Worm (Caenorhabditis elegans) whole organism, L4 larva: ENCODE measurements around the gene yju-2.

Source experiments
- F44E2.7 ChIP-seq: fragments of 200-800 bp; sonication (Bioruptor generic); IDR thresholded peaks from 2 replicates; pipeline ENCODE4 v2.1.2; 2022; ENCODE audit warnings: missing genetic modification characterization, missing compliant biosample characterization
- F49E8.2 ChIP-seq: sonication (generic microtip); optimal IDR thresholded peaks from 2 replicates; lab custom pipeline; 2016; ENCODE audit warnings: missing compliant biosample characterization, mild to moderate bottlenecking, missing genetic modification characterization, borderline replicate concordance
- T20F7.1 ChIP-seq: fragments of 200-800 bp; sonication (Bioruptor generic); optimal IDR thresholded peaks from 2 replicates; lab custom pipeline; 2018; ENCODE audit warnings: mild to moderate bottlenecking, missing genetic modification characterization, missing compliant biosample characterization
- Y105C5A.15 ChIP-seq: fragments of 200-800 bp; sonication (Bioruptor generic); IDR thresholded peaks from 2 replicates; pipeline ENCODE4 v1.3.6; 2022; ENCODE audit warnings: missing genetic modification characterization, missing compliant biosample characterization
- Y48G9A.11 ChIP-seq: fragments of 200-800 bp; sonication (Bioruptor generic); IDR thresholded peaks from 2 replicates; pipeline ENCODE4 v1.3.6; 2022; ENCODE audit warnings: missing genetic modification reagents, missing genetic modification characterization, missing compliant biosample characterization
- Y5F2A.4 ChIP-seq: fragments of 200-800 bp; sonication (Bioruptor generic); optimal IDR thresholded peaks from 2 replicates; lab custom pipeline; 2018; ENCODE audit warnings: mild to moderate bottlenecking, missing genetic modification characterization, missing compliant biosample characterization
- Y75B8A.6 ChIP-seq: fragments of 200-800 bp; sonication (Bioruptor generic); IDR thresholded peaks from 2 replicates; pipeline ENCODE4 v1.3.6; 2022; ENCODE audit warnings: missing genetic modification reagents, missing genetic modification characterization, missing compliant biosample characterization
- aha-1 ChIP-seq: fragments of 150-350 bp; peaks from one replicate; lab custom pipeline; 2014; ENCODE audit warnings: missing biosample characterization, missing genetic modification characterization
- arid-1 ChIP-seq: fragments of 200-800 bp; sonication (Bioruptor generic); conservative IDR thresholded peaks from 2 replicates; pipeline ENCODE4 v1.3.6; 2022; ENCODE audit warnings: missing genetic modification reagents, missing genetic modification characterization, missing compliant biosample characterization
- ceh-20 ChIP-seq: fragments of 200-800 bp; sonication (Bioruptor generic); IDR thresholded peaks from 2 replicates; pipeline ENCODE4 v1.3.6; 2022; ENCODE audit warnings: missing genetic modification reagents, missing genetic modification characterization, missing compliant biosample characterization
- ceh-28 ChIP-seq: fragments of 150-350 bp; optimal IDR thresholded peaks from 2 replicates; lab custom pipeline; 2014; ENCODE audit warnings: missing biosample characterization, missing genetic modification reagents, missing genetic modification characterization
- ceh-82 ChIP-seq: sonication (generic microtip); optimal IDR thresholded peaks from 2 replicates; lab custom pipeline; 2017; ENCODE audit warnings: missing biosample characterization, missing genetic modification characterization
- cey-2 ChIP-seq: sonication (generic microtip); optimal IDR thresholded peaks from 3 replicates; lab custom pipeline; 2017; ENCODE audit warnings: missing genetic modification characterization, mild to moderate bottlenecking, missing compliant biosample characterization, antibody characterized with exemption, borderline replicate concordance; ENCODE audit not compliant: insufficient read depth
- ctbp-1 ChIP-seq: fragments of 200-800 bp; sonication (Bioruptor generic); IDR thresholded peaks from 2 replicates; pipeline ENCODE4 v1.3.6; 2022; ENCODE audit warnings: missing genetic modification reagents, missing genetic modification characterization, missing compliant biosample characterization
- daf-12 ChIP-seq: fragments of 150-350 bp; optimal IDR thresholded peaks from 2 replicates; lab custom pipeline; 2014; ENCODE audit warnings: missing biosample characterization, missing genetic modification reagents, missing genetic modification characterization
- dmd-6 ChIP-seq: fragments of 200-800 bp; sonication (Bioruptor generic); IDR thresholded peaks from 2 replicates; pipeline ENCODE4 v1.3.6; 2022; ENCODE audit warnings: missing genetic modification reagents, missing genetic modification characterization, missing compliant biosample characterization
- dmd-8 ChIP-seq: fragments of 200-800 bp; sonication (Bioruptor generic); IDR thresholded peaks from 2 replicates; pipeline ENCODE4 v1.3.6; 2022; ENCODE audit warnings: missing genetic modification characterization, missing compliant biosample characterization
- duxl-1 ChIP-seq: sonication (generic microtip); optimal IDR thresholded peaks from 2 replicates; lab custom pipeline; 2016; ENCODE audit warnings: mild to moderate bottlenecking, missing genetic modification characterization, moderate library complexity, missing compliant biosample characterization; ENCODE audit not compliant: poor library complexity
- egl-43 ChIP-seq: fragments of 200-800 bp; sonication (Bioruptor generic); IDR thresholded peaks from 2 replicates; pipeline ENCODE4 v1.3.6; 2022; ENCODE audit warnings: missing genetic modification reagents, missing genetic modification characterization, missing compliant biosample characterization
- fkh-10 ChIP-seq: fragments of 150-350 bp; optimal IDR thresholded peaks from 2 replicates; lab custom pipeline; 2014; ENCODE audit warnings: missing biosample characterization, missing genetic modification reagents, missing genetic modification characterization
- hmg-1.1 ChIP-seq: fragments of 200-800 bp; sonication (Bioruptor generic); IDR thresholded peaks from 2 replicates; pipeline ENCODE4 v1.3.6; 2022; ENCODE audit warnings: missing genetic modification reagents, missing genetic modification characterization, missing compliant biosample characterization
- lin-15B ChIP-seq: fragments of 150-350 bp; sonication (generic microtip); optimal IDR thresholded peaks from 3 replicates; lab custom pipeline; 2014; ENCODE audit warnings: missing biosample characterization, missing genetic modification characterization
- lin-29 ChIP-seq: fragments of 200-800 bp; sonication (Bioruptor generic); IDR thresholded peaks from 2 replicates; pipeline ENCODE4 v1.3.6; 2022; ENCODE audit warnings: missing genetic modification reagents, missing genetic modification characterization, missing compliant biosample characterization
- lin-38 ChIP-seq: fragments of 200-800 bp; sonication (Bioruptor generic); IDR thresholded peaks from 2 replicates; pipeline ENCODE4 v1.3.6; 2022; ENCODE audit warnings: missing genetic modification reagents, missing genetic modification characterization, missing compliant biosample characterization
- lir-3 ChIP-seq: sonication (generic microtip); optimal IDR thresholded peaks from 2 replicates; lab custom pipeline; 2016; ENCODE audit warnings: mild to moderate bottlenecking, missing genetic modification characterization, missing compliant biosample characterization
- lsy-2 ChIP-seq, 2 experiments: fragments of 150-350 bp in 1 of 2; sonication (generic microtip) in 1 of 2; optimal IDR thresholded peaks; 2 replicates each; lab custom pipeline; 2014 to 2017; ENCODE audit warnings: missing biosample characterization in 2 of 2, missing genetic modification characterization in 2 of 2
- madf-5 ChIP-seq, 2 experiments: fragments of 200-800 bp; sonication (Bioruptor generic); IDR thresholded peaks; 2 replicates each; pipeline ENCODE4 v1.3.6; 2022; ENCODE audit warnings: missing compliant biosample characterization in 2 of 2, missing genetic modification characterization in 2 of 2
- mdt-29 ChIP-seq: fragments of 200-800 bp; sonication (Bioruptor generic); IDR thresholded peaks from 2 replicates; pipeline ENCODE4 v1.3.6; 2022; ENCODE audit warnings: missing genetic modification reagents, missing genetic modification characterization, missing compliant biosample characterization
- mxl-3 ChIP-seq: fragments of 200-800 bp; sonication (Bioruptor generic); optimal IDR thresholded peaks from 2 replicates; lab custom pipeline; 2018; ENCODE audit warnings: mild to moderate bottlenecking, missing genetic modification characterization, missing compliant biosample characterization
- nhr-10 ChIP-seq: fragments of 150-350 bp; optimal IDR thresholded peaks from 2 replicates; lab custom pipeline; 2014; ENCODE audit warnings: missing biosample characterization, missing genetic modification characterization
- nhr-102 ChIP-seq: sonication (generic microtip); optimal IDR thresholded peaks from 2 replicates; lab custom pipeline; 2016; ENCODE audit warnings: mild to moderate bottlenecking, missing genetic modification characterization, moderate library complexity, missing compliant biosample characterization
- nhr-11 ChIP-seq: fragments of 150-350 bp; optimal IDR thresholded peaks from 2 replicates; lab custom pipeline; 2014; ENCODE audit warnings: missing biosample characterization, missing genetic modification characterization
- nhr-237 ChIP-seq: sonication (generic microtip); optimal IDR thresholded peaks from 2 replicates; lab custom pipeline; 2017; ENCODE audit warnings: missing biosample characterization, missing genetic modification characterization
- nhr-28 ChIP-seq: fragments of 150-350 bp; optimal IDR thresholded peaks from 2 replicates; lab custom pipeline; 2014; ENCODE audit warnings: missing biosample characterization, missing genetic modification characterization
- nhr-41 ChIP-seq: fragments of 200-800 bp; sonication (Bioruptor generic); IDR thresholded peaks from 2 replicates; pipeline ENCODE4 v1.3.6; 2022; ENCODE audit warnings: missing genetic modification reagents, missing genetic modification characterization, missing compliant biosample characterization
- nhr-48 ChIP-seq: sonication (generic microtip); optimal IDR thresholded peaks from 2 replicates; lab custom pipeline; 2016; ENCODE audit warnings: mild to moderate bottlenecking, missing genetic modification characterization, missing compliant biosample characterization
- pha-4 ChIP-seq, 2 experiments: fragments of 150-350 bp in 1 of 2; fragments of 200-800 bp in 1 of 2; sonication (Bioruptor generic) in 1 of 2; IDR thresholded peaks in 1 of 2; optimal IDR thresholded peaks in 1 of 2; 2 replicates each; pipeline versions ENCODE4 v1.3.6 to Lab custom; 2014 to 2022; ENCODE audit warnings: missing genetic modification characterization in 2 of 2, missing genetic modification reagents in 2 of 2, missing biosample characterization in 1 of 2, missing compliant biosample characterization in 1 of 2
- saeg-2 ChIP-seq: fragments of 200-800 bp; sonication (Bioruptor generic); IDR thresholded peaks from 2 replicates; pipeline ENCODE4 v1.3.6; 2022; ENCODE audit warnings: missing genetic modification reagents, missing genetic modification characterization, missing compliant biosample characterization
- snpc-4 ChIP-seq: fragments of 150-350 bp; optimal IDR thresholded peaks from 2 replicates; lab custom pipeline; 2014; ENCODE audit warnings: missing biosample characterization, missing genetic modification characterization
- spr-1 ChIP-seq: sonication (generic microtip); optimal IDR thresholded peaks from 2 replicates; lab custom pipeline; 2016; ENCODE audit warnings: mild to moderate bottlenecking, missing genetic modification characterization, missing compliant biosample characterization
- spr-3 ChIP-seq: fragments of 200-800 bp; sonication (Bioruptor generic); optimal IDR thresholded peaks from 2 replicates; lab custom pipeline; 2018; ENCODE audit warnings: mild to moderate bottlenecking, missing genetic modification characterization, missing compliant biosample characterization
- tra-1 ChIP-seq: fragments of 200-800 bp; sonication (Bioruptor generic); IDR thresholded peaks from 2 replicates; pipeline ENCODE4 v1.3.6; 2022; ENCODE audit warnings: missing genetic modification reagents, missing genetic modification characterization, missing compliant biosample characterization
- unc-130 ChIP-seq: sonication (generic microtip); optimal IDR thresholded peaks from 2 replicates; lab custom pipeline; 2016; ENCODE audit warnings: missing genetic modification reagents, missing genetic modification characterization, missing compliant biosample characterization
- unc-39 ChIP-seq: sonication (generic microtip); optimal IDR thresholded peaks from 2 replicates; lab custom pipeline; 2017; ENCODE audit warnings: missing biosample characterization, missing genetic modification characterization
- unc-62 ChIP-seq, 3 experiments: fragments of 150-350 bp in 1 of 3; sonication (generic microtip); optimal IDR thresholded peaks in 2 of 3; peaks in 1 of 3; 1 replicate in 1 of 3; 2 replicates in 2 of 3; lab custom pipeline; 2014 to 2017; ENCODE audit warnings: missing biosample characterization in 3 of 3, missing genetic modification characterization in 3 of 3, missing genetic modification reagents in 3 of 3, missing genotype in 1 of 3
- zfp-2 ChIP-seq: sonication (generic microtip); optimal IDR thresholded peaks from 2 replicates; lab custom pipeline; 2016; ENCODE audit warnings: mild to moderate bottlenecking, missing genetic modification characterization, missing compliant biosample characterization
- zfp-3 ChIP-seq: fragments of 200-800 bp; sonication (Bioruptor generic); conservative IDR thresholded peaks from 2 replicates; pipeline ENCODE4 v1.3.6; 2022; ENCODE audit warnings: missing genetic modification reagents, missing genetic modification characterization, missing compliant biosample characterization
- zip-11 ChIP-seq: fragments of 200-800 bp; sonication (Bioruptor generic); IDR thresholded peaks from 2 replicates; pipeline ENCODE4 v1.3.6; 2022; ENCODE audit warnings: missing genetic modification characterization, missing compliant biosample characterization
- zip-2 ChIP-seq: fragments of 150-350 bp; optimal IDR thresholded peaks from 2 replicates; lab custom pipeline; 2014; ENCODE audit warnings: missing biosample characterization, missing genetic modification characterization
- ztf-7 ChIP-seq: fragments of 150-350 bp; optimal IDR thresholded peaks from 2 replicates; lab custom pipeline; 2014; ENCODE audit warnings: missing biosample characterization, missing genetic modification characterization

yju-2 gene

ce11 chrIII:7141285-7141715 is 42.8 kb upstream of the yju-2 start (continued):
- TF ChIP-seq Y75B8A.6 (GFP tag; lab: Robert Waterston, UW) (peak; percentile 69; the same call in 1 of the 2 replicates), madf-5 (GFP tag; IDR thresholded peaks at IDR 0.05; lab: Robert Waterston, UW) (no peak), nhr-41 (GFP tag; lab: Robert Waterston, UW) (no peak), zfp-2 (tag; lab: Kevin White, UChicago) (no peak), daf-12 (tag; lab: Kevin White, UChicago) (no peak), cey-2 (tag; lab: Kevin White, UChicago) (no peak), zfp-3 (peak; percentile 59; the same call in 1 of the 2 replicates), ctbp-1 (GFP tag; lab: Robert Waterston, UW) (no peak), pha-4 (GFP tag; IDR thresholded peaks at IDR 0.05; lab: Robert Waterston, UW) (peak; percentile 63; the same call in 1 of the 2 replicates), pha-4 (tag; optimal IDR thresholded peaks at IDR 0.05; lab: Kevin White, UChicago) (no peak), aha-1 (tag; lab: Kevin White, UChicago) (peak; percentile 65), spr-3 (GFP tag; lab: Kevin White, UChicago) (peak; percentile 52), arid-1 (GFP tag; lab: Robert Waterston, UW) (peak; percentile 70), duxl-1 (peak; percentile 82), nhr-10 (peak; percentile 66), F49E8.2 (tag; lab: Kevin White, UChicago) (peak; percentile 89), zip-11 (no peak), hmg-1.1 (GFP tag; lab: Robert Waterston, UW) (peak; percentile 27; the same call in 1 of the 2 replicates), spr-1 (tag; lab: Kevin White, UChicago) (peak; percentile 67), Y5F2A.4 (GFP tag; lab: Kevin White, UChicago) (peak; percentile 61), unc-62 (GFP tag; optimal IDR thresholded peaks at IDR 0.05 in 1 of 2; lab: Kevin White, UChicago) (peak in 1 of 2 experiments; percentile 59), unc-62 (tag; optimal IDR thresholded peaks at IDR 0.05; lab: Kevin White, UChicago) (no peak), fkh-10 (GFP tag; lab: Kevin White, UChicago) (no peak), unc-130 (peak; percentile 24), lin-38 (GFP tag; lab: Robert Waterston, UW) (peak; percentile 68), nhr-11 (tag; lab: Kevin White, UChicago) (no peak), nhr-102 (tag; lab: Kevin White, UChicago) (peak; percentile 81), ceh-28 (tag; lab: Kevin White, UChicago) (no peak), Y105C5A.15 (GFP tag; lab: Robert Waterston, UW) (0 out of 2 replicates have a peak, but pooled peaks have one; percentile 59), saeg-2 (GFP tag; lab: Robert Waterston, UW) (no peak), mdt-29 (GFP tag; lab: Robert Waterston, UW) (peak; percentile 84; the same call in 1 of the 2 replicates), egl-43 (GFP tag; lab: Robert Waterston, UW) (peak; percentile 54), lsy-2 (tag; optimal IDR thresholded peaks at IDR 0.05; lab: Kevin White, UChicago) (peak in 1 of 2 experiments; percentile 71), lin-29 (GFP tag; lab: Robert Waterston, UW) (no peak), tra-1 (no peak), nhr-48 (tag; lab: Kevin White, UChicago) (peak; percentile 50), Y48G9A.11 (GFP tag; lab: Robert Waterston, UW) (peak; percentile 84), ceh-82 (tag; lab: Kevin White, UChicago) (no peak), mxl-3 (peak; percentile 68), unc-39 (tag; lab: Kevin White, UChicago) (no peak), T20F7.1 (GFP tag; lab: Kevin White, UChicago) (peak; percentile 69), ztf-7 (tag; lab: Kevin White, UChicago) (peak; percentile 38), F44E2.7 (GFP tag; lab: Robert Waterston, UW) (no peak), dmd-8 (GFP tag; lab: Robert Waterston, UW) (no peak), ceh-20 (GFP tag; lab: Robert Waterston, UW) (no peak), snpc-4 (tag; lab: Kevin White, UChicago) (peak; percentile 88), nhr-28 (tag; lab: Kevin White, UChicago) (peak; percentile 57), lin-15B (tag; lab: Kevin White, UChicago) (peak; percentile 28), dmd-6 (GFP tag; lab: Robert Waterston, UW) (peak; percentile 70), zip-2 (peak; percentile 42), nhr-237 (tag; lab: Kevin White, UChicago) (no peak), lir-3 (no peak)
